Fruit fly (Drosophila melanogaster) whole organism, embryonic: ENCODE measurements around the gene ara.
A peak's percentile ranks its signal among the peaks of the same experiment; 100 is the strongest.

Experiments used
- Antp ChIP-seq: fragments of 200-800 bp; sonication (Bioruptor generic); optimal IDR thresholded peaks from 3 replicates; lab custom pipeline; 2016; ENCODE audit warnings: missing biosample characterization, missing genetic modification characterization
- Asciz ChIP-seq: fragments of 200-800 bp; sonication (Bioruptor generic); optimal IDR thresholded peaks from 2 replicates; lab custom pipeline; 2017; ENCODE audit warnings: missing biosample characterization, mild to moderate bottlenecking, missing genetic modification characterization, missing genetic modification reagents
- B-H2 ChIP-seq: fragments of 200-800 bp; sonication (Bioruptor generic); optimal IDR thresholded peaks from 2 replicates; lab custom pipeline; 2018; ENCODE audit warnings: missing biosample characterization, mild to moderate bottlenecking, missing genetic modification characterization
- BEAF-32 ChIP-seq: fragments of 200-800 bp; sonication (Bioruptor generic); optimal IDR thresholded peaks from 3 replicates; lab custom pipeline; 2017; ENCODE audit warnings: missing biosample characterization, missing genetic modification characterization, mild to moderate bottlenecking, moderate library complexity, missing genetic modification reagents
- Bgb ChIP-seq: fragments of 200-800 bp; sonication (Bioruptor generic); IDR thresholded peaks from 2 replicates; pipeline ENCODE4 v1.3.6; 2022; ENCODE audit warnings: missing biosample characterization, missing genetic modification characterization; ENCODE audit not compliant: partially characterized antibody
- CG10209 ChIP-seq: fragments of 200-800 bp; sonication (Bioruptor generic); optimal IDR thresholded peaks from 3 replicates; lab custom pipeline; 2017; ENCODE audit warnings: missing biosample characterization, mild to moderate bottlenecking, missing genetic modification characterization, missing genetic modification reagents
- CG12769 ChIP-seq: fragments of 200-800 bp; sonication (Bioruptor generic); optimal IDR thresholded peaks from 2 replicates; lab custom pipeline; 2019; ENCODE audit warnings: missing biosample characterization, mild to moderate bottlenecking, missing genetic modification characterization, moderate library complexity
- CG13296 ChIP-seq: fragments of 200-800 bp; sonication (Bioruptor generic); optimal IDR thresholded peaks from 3 replicates; lab custom pipeline; 2018; ENCODE audit warnings: missing biosample characterization, mild to moderate bottlenecking, missing genetic modification characterization
- CG1647 ChIP-seq: fragments of 200-800 bp; sonication (Bioruptor generic); optimal IDR thresholded peaks from 3 replicates; lab custom pipeline; 2016; ENCODE audit warnings: missing biosample characterization, missing genetic modification characterization
- CG16815 ChIP-seq: fragments of 200-800 bp; sonication (Bioruptor generic); optimal IDR thresholded peaks from 3 replicates; lab custom pipeline; 2017; ENCODE audit warnings: missing biosample characterization, mild to moderate bottlenecking, missing genetic modification characterization
- CG1792 ChIP-seq: fragments of 200-800 bp; sonication (Bioruptor generic); optimal IDR thresholded peaks from 2 replicates; lab custom pipeline; 2016; ENCODE audit warnings: missing biosample characterization, missing genetic modification characterization
- CG18619 ChIP-seq: fragments of 200-800 bp; sonication (Bioruptor generic); optimal IDR thresholded peaks from 3 replicates; lab custom pipeline; 2017; ENCODE audit warnings: missing biosample characterization, mild to moderate bottlenecking, missing genetic modification characterization
- CG2199 ChIP-seq: fragments of 200-800 bp; sonication (Bioruptor generic); IDR thresholded peaks from 3 replicates; pipeline ENCODE4 v1.3.6; 2022; ENCODE audit warnings: missing biosample characterization, missing genetic modification characterization
- CG2202 ChIP-seq: fragments of 200-800 bp; sonication (Bioruptor generic); optimal IDR thresholded peaks from 2 replicates; lab custom pipeline; 2018; ENCODE audit warnings: missing biosample characterization, mild to moderate bottlenecking, missing genetic modification characterization
- CG30431 ChIP-seq: fragments of 200-800 bp; sonication (Bioruptor generic); optimal IDR thresholded peaks from 2 replicates; lab custom pipeline; 2017; ENCODE audit warnings: missing biosample characterization, missing genetic modification characterization
- CG31388 ChIP-seq: fragments of 200-800 bp; sonication (Bioruptor generic); optimal IDR thresholded peaks from 2 replicates; lab custom pipeline; 2016; ENCODE audit warnings: missing biosample characterization, missing genetic modification characterization
- CG3995 ChIP-seq: fragments of 200-800 bp; sonication (Bioruptor generic); optimal IDR thresholded peaks from 3 replicates; lab custom pipeline; 2016; ENCODE audit warnings: missing biosample characterization, missing genetic modification characterization
- CG4820 ChIP-seq: fragments of 200-800 bp; sonication (Bioruptor generic); optimal IDR thresholded peaks from 3 replicates; lab custom pipeline; 2016; ENCODE audit warnings: missing biosample characterization, missing genetic modification characterization
- CG6254 ChIP-seq: fragments of 200-800 bp; sonication (Bioruptor generic); optimal IDR thresholded peaks from 3 replicates; lab custom pipeline; 2017; ENCODE audit warnings: mild to moderate bottlenecking, missing biosample characterization, missing genetic modification reagents, missing genetic modification characterization
- CG6689 ChIP-seq: fragments of 200-800 bp; sonication (Bioruptor generic); IDR thresholded peaks from 2 replicates; pipeline ENCODE4 v1.3.6; 2022; ENCODE audit warnings: missing biosample characterization, missing genetic modification characterization
- CG7745 ChIP-seq: fragments of 200-800 bp; sonication (Bioruptor generic); optimal IDR thresholded peaks from 2 replicates; lab custom pipeline; 2018; ENCODE audit warnings: missing biosample characterization, mild to moderate bottlenecking, missing genetic modification characterization, moderate library complexity
- CG7987 ChIP-seq: fragments of 200-800 bp; sonication (Bioruptor generic); optimal IDR thresholded peaks from 2 replicates; lab custom pipeline; 2018; ENCODE audit warnings: missing biosample characterization, mild to moderate bottlenecking, missing genetic modification characterization, moderate library complexity
- CG8359 ChIP-seq: fragments of 200-800 bp; sonication (Bioruptor generic); optimal IDR thresholded peaks from 2 replicates; lab custom pipeline; 2017; ENCODE audit warnings: missing biosample characterization, mild to moderate bottlenecking, missing genetic modification characterization, borderline replicate concordance
- CG8478 ChIP-seq: fragments of >200 bp; optimal IDR thresholded peaks from 2 replicates; lab custom pipeline; 2018
- Dll ChIP-seq: fragments of 200-800 bp; sonication (Bioruptor generic); IDR thresholded peaks from 4 replicates; pipeline ENCODE4 v1.3.6; 2022; ENCODE audit warnings: missing biosample characterization, missing genetic modification characterization; ENCODE audit not compliant: partially characterized antibody
- Doc3 ChIP-seq: fragments of 200-800 bp; sonication (Bioruptor generic); IDR thresholded peaks from 3 replicates; pipeline ENCODE4 v1.3.6; 2022; ENCODE audit warnings: missing biosample characterization, missing genetic modification characterization; ENCODE audit not compliant: partially characterized antibody
- HLH54F ChIP-seq: fragments of 200-800 bp; sonication (Bioruptor generic); optimal IDR thresholded peaks from 3 replicates; lab custom pipeline; 2016; ENCODE audit warnings: missing biosample characterization, missing genetic modification characterization
- NC2α ChIP-seq: fragments of 200-800 bp; sonication (Bioruptor generic); optimal IDR thresholded peaks from 2 replicates; lab custom pipeline; 2016; ENCODE audit warnings: missing biosample characterization, missing genetic modification characterization
- Nf-YA ChIP-seq: fragments of 200-800 bp; sonication (Bioruptor generic); IDR thresholded peaks from 2 replicates; pipeline ENCODE4 v1.3.6; 2022; ENCODE audit warnings: missing biosample characterization, missing genetic modification characterization
- Nf-YB ChIP-seq: fragments of 200-800 bp; sonication (Bioruptor generic); optimal IDR thresholded peaks from 3 replicates; lab custom pipeline; 2019; ENCODE audit warnings: missing biosample characterization, mild to moderate bottlenecking, missing genetic modification characterization, moderate library complexity
- Stat92E ChIP-seq, 3 experiments: fragments of >200 bp in 2 of 3; fragments of 200-800 bp in 1 of 3; sonication (Bioruptor generic) in 1 of 3; optimal IDR thresholded peaks; 2 replicates each; lab custom pipeline; 2017 to 2019; ENCODE audit warnings: missing biosample characterization in 3 of 3, missing genetic modification characterization in 3 of 3, mild to moderate bottlenecking in 1 of 3, moderate library complexity in 1 of 3
- Vsx1 ChIP-seq: fragments of 200-800 bp; sonication (Bioruptor generic); optimal IDR thresholded peaks from 2 replicates; lab custom pipeline; 2017; ENCODE audit warnings: missing biosample characterization, mild to moderate bottlenecking, missing genetic modification characterization, missing genetic modification reagents
- abd-A ChIP-seq: fragments of 200-800 bp; sonication (Bioruptor generic); optimal IDR thresholded peaks from 3 replicates; lab custom pipeline; 2019; ENCODE audit warnings: missing biosample characterization, mild to moderate bottlenecking, missing genetic modification characterization, moderate library complexity
- al ChIP-seq: fragments of 200-800 bp; sonication (Bioruptor generic); IDR thresholded peaks from 2 replicates; pipeline ENCODE4 v1.3.6; 2022; ENCODE audit warnings: missing biosample characterization, missing genetic modification characterization
- aop ChIP-seq: fragments of 200-800 bp; sonication (Bioruptor generic); IDR thresholded peaks from 2 replicates; pipeline ENCODE4 v1.3.6; 2022; ENCODE audit warnings: missing biosample characterization, missing genetic modification characterization
- bbx ChIP-seq: fragments of 200-800 bp; sonication (Bioruptor generic); IDR thresholded peaks from 2 replicates; pipeline ENCODE4 v1.3.6; 2022; ENCODE audit warnings: missing biosample characterization, missing genetic modification characterization; ENCODE audit not compliant: partially characterized antibody
- br ChIP-seq: fragments of >200 bp; optimal IDR thresholded peaks from 2 replicates; lab custom pipeline; 2017
- bsh ChIP-seq, 2 experiments: fragments of 200-800 bp; sonication (Bioruptor generic); optimal IDR thresholded peaks; 2 replicates each; lab custom pipeline; 2017 to 2018; ENCODE audit warnings: mild to moderate bottlenecking in 2 of 2, missing biosample characterization in 2 of 2, missing genetic modification characterization in 2 of 2, moderate library complexity in 1 of 2
- cato ChIP-seq: fragments of 200-800 bp; sonication (Bioruptor generic); optimal IDR thresholded peaks from 2 replicates; lab custom pipeline; 2016; ENCODE audit warnings: missing biosample characterization, missing genetic modification characterization, borderline replicate concordance
- dmrt11E ChIP-seq: fragments of 200-800 bp; sonication (Bioruptor generic); optimal IDR thresholded peaks from 3 replicates; lab custom pipeline; 2018; ENCODE audit warnings: missing biosample characterization, mild to moderate bottlenecking, missing genetic modification characterization, moderate library complexity
- jumu ChIP-seq: fragments of 200-800 bp; sonication (Bioruptor generic); optimal IDR thresholded peaks from 3 replicates; lab custom pipeline; 2016; ENCODE audit warnings: missing biosample characterization, missing genetic modification characterization
- org-1 ChIP-seq: fragments of 200-800 bp; sonication (Bioruptor generic); optimal IDR thresholded peaks from 2 replicates; lab custom pipeline; 2017; ENCODE audit warnings: missing biosample characterization, missing genetic modification characterization
- pfk ChIP-seq: fragments of 200-800 bp; sonication (Bioruptor generic); optimal IDR thresholded peaks from 2 replicates; lab custom pipeline; 2018; ENCODE audit warnings: missing biosample characterization, mild to moderate bottlenecking, missing genetic modification characterization, moderate library complexity
- stc ChIP-seq: fragments of 200-800 bp; sonication (Bioruptor generic); IDR thresholded peaks from 2 replicates; pipeline ENCODE4 v1.3.6; 2022; ENCODE audit warnings: missing biosample characterization, missing genetic modification characterization
- sug ChIP-seq: fragments of 200-800 bp; optimal IDR thresholded peaks from 2 replicates; lab custom pipeline; 2019; ENCODE audit warnings: missing biosample characterization, mild to moderate bottlenecking, missing genetic modification characterization, moderate library complexity
- tx ChIP-seq: fragments of 200-800 bp; sonication (Bioruptor generic); optimal IDR thresholded peaks from 2 replicates; lab custom pipeline; 2016; ENCODE audit warnings: missing biosample characterization, missing genetic modification characterization
- wek ChIP-seq: fragments of 200-800 bp; sonication (Bioruptor generic); optimal IDR thresholded peaks from 3 replicates; lab custom pipeline; 2018; ENCODE audit warnings: missing biosample characterization, mild to moderate bottlenecking, missing genetic modification characterization, moderate library complexity
- zen ChIP-seq: fragments of 200-800 bp; sonication (Bioruptor generic); optimal IDR thresholded peaks from 3 replicates; lab custom pipeline; 2018; ENCODE audit warnings: missing biosample characterization, mild to moderate bottlenecking, missing genetic modification characterization, moderate library complexity

The ara gene

dm6 chr3L:12601190-12601863 is 20.9 kb downstream of the ara start (continued):
- TF ChIP-seq CG1792 (GFP tag; lab: Kevin White, UChicago) (no peak), CG2199 (GFP tag; lab: Robert Waterston, UW) (peak; percentile 93; the same call in 2 of the 3 replicates), abd-A (tag; lab: Kevin White, UChicago) (peak; percentile 41), B-H2 (GFP tag; lab: Kevin White, UChicago) (no peak), CG6254 (no peak), Stat92E (GFP tag; optimal IDR thresholded peaks at IDR 0.05; lab: Kevin White, UChicago) (peak in 1 of 3 experiments; percentile 26), sug (tag; lab: Kevin White, UChicago) (no peak), CG31388 (GFP tag; lab: Kevin White, UChicago) (no peak), al (GFP tag; lab: Robert Waterston, UW) (no peak), Nf-YB (peak; percentile 60), bbx (GFP tag; lab: Robert Waterston, UW) (no peak), stc (GFP tag; lab: Robert Waterston, UW) (no peak), tx (GFP tag; lab: Kevin White, UChicago) (no peak), NC2α (GFP tag; lab: Kevin White, UChicago) (no peak), Antp (GFP tag; lab: Kevin White, UChicago) (no peak)

- TF ChIP-seq CG8478 (no peak), CG7987 (peak; percentile 35), CG4820 (GFP tag; lab: Kevin White, UChicago) (no peak), bsh (GFP tag; optimal IDR thresholded peaks at IDR 0.05; lab: Kevin White, UChicago) (peak in 1 of 2 experiments; percentile 56), wek (peak; percentile 34), CG3995 (GFP tag; lab: Kevin White, UChicago) (no peak), Asciz (GFP tag; lab: Kevin White, UChicago) (peak; percentile 15), br (no peak), zen (peak; percentile 46), aop (GFP tag; lab: Robert Waterston, UW) (no peak), CG7745 (tag; lab: Kevin White, UChicago) (peak; percentile 85), HLH54F (GFP tag; lab: Kevin White, UChicago) (no peak), CG12769 (tag; lab: Kevin White, UChicago) (peak; percentile 9), Vsx1 (GFP tag; lab: Kevin White, UChicago) (peak; percentile 57), jumu (GFP tag; lab: Kevin White, UChicago) (no peak), CG6689 (GFP tag; lab: Robert Waterston, UW) (peak; percentile 28; the same call in 1 of the 2 replicates), CG18619 (GFP tag; lab: Kevin White, UChicago) (no peak), BEAF-32 (GFP tag; lab: Kevin White, UChicago) (no peak), CG1647 (GFP tag; lab: Kevin White, UChicago) (no peak), CG8359 (GFP tag; lab: Kevin White, UChicago) (peak; percentile 44), CG16815 (GFP tag; lab: Kevin White, UChicago) (no peak), dmrt11E (tag; lab: Kevin White, UChicago) (peak; percentile 73), org-1 (GFP tag; lab: Kevin White, UChicago) (peak; percentile 34), Dll (GFP tag; lab: Robert Waterston, UW) (no peak), CG2202 (tag; lab: Kevin White, UChicago) (peak; percentile 85), CG10209 (GFP tag; lab: Kevin White, UChicago) (peak; percentile 35), Doc3 (GFP tag; lab: Robert Waterston, UW) (no peak), CG13296 (GFP tag; lab: Kevin White, UChicago) (no peak), CG30431 (GFP tag; lab: Kevin White, UChicago) (no peak), cato (GFP tag; lab: Kevin White, UChicago) (no peak), pfk (peak; percentile 49), Nf-YA (GFP tag; lab: Robert Waterston, UW) (0 out of 2 replicates have a peak, but pooled peaks have one; percentile 7), Bgb (GFP tag; lab: Robert Waterston, UW) (no peak)
Observed at dm6 chr3L:12606292-12606691, 25.8 kb downstream of the ara start.
